Fruit fly (Drosophila melanogaster): ENCODE data around the gene ORMDL.

The ORMDL gene

dm6 chr3L:21642908-21643572, 7.9 kb downstream of the ORMDL start:
- TF ChIP-seq noc (tag; optimal IDR thresholded peaks at IDR 0.05) = no peak

- no peak for TF ChIP-seq noc (tag; optimal IDR thresholded peaks at IDR 0.05)
These were observed 9.1 kb downstream of the ORMDL start for dm6 chr3L:21644176-21644575.

dm6 chr3L:21644607-21645006, 9.5 kb downstream of the ORMDL start, which contains the start of gene CG43980:
CG43980 (plus strand) TSS chr3L:21644958.
- no peak for TF ChIP-seq noc (tag; optimal IDR thresholded peaks at IDR 0.05)

DNA sequence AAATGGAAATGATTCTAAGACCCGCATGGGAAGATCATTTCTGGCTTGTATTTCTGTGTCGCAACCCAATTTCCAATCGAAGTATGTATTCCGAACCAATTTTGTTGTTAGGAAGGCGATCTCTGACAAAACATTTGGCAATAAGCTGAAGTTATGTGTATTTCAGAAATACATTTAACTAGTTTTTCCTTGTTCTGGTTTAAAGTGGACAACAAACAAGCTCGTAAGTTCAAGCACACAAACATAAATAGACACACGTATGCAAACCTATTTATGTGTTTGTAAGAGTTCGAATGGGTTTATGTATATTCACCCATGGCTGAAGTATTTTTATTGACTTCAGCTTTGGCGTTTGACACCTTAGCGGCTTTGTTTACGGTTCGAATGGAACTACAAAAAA, 10.8 kb downstream of the ORMDL start:
- TF ChIP-seq noc (tag; optimal IDR thresholded peaks at IDR 0.05) = no peak

DNA sequence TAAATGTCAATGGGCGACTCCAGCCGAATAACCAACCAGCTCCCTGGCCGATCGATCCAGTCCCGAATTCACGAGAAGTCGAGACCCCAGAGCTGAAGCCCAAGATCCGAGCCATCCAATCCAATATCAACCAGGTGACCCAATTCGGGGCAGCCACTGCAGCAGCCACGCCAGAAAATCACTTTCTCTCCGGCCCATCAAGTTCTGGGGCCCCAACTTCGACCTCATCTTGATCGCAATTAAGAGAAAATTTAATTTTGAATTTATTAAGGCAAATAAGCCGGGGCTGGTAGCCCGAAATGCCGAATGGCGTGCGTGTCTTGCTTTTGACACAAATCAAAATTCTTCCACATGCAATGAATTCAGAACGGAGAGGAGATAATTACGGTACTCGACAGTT, 12.7 kb downstream of the ORMDL start:
- no peak for TF ChIP-seq noc (tag; optimal IDR thresholded peaks at IDR 0.05)

DNA sequence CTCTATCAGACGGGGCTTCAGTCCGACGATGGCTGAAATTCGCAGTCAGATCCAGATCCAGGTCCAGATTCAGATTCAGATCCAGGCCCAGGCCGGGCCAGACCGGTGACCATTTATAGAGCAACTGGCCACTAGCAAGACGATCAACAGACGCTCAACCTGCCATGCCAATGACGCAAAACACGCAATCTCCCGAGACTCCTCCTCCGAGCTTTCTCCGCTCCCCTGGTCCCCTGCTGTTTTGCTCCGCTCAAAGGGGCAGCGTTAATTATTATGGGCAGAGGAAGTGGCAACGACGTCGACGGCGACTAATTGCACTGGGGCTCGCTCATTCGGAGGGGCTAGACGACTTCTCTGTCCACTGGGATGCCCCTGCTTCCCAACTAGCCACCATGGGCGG, 16.3 kb downstream of the ORMDL start:
- no peak for TF ChIP-seq noc (tag; optimal IDR thresholded peaks at IDR 0.05)

- TF ChIP-seq noc (tag; optimal IDR thresholded peaks at IDR 0.05) = no peak
These were observed 17.0 kb downstream of the ORMDL start for dm6 chr3L:21652124-21652523.

DNA sequence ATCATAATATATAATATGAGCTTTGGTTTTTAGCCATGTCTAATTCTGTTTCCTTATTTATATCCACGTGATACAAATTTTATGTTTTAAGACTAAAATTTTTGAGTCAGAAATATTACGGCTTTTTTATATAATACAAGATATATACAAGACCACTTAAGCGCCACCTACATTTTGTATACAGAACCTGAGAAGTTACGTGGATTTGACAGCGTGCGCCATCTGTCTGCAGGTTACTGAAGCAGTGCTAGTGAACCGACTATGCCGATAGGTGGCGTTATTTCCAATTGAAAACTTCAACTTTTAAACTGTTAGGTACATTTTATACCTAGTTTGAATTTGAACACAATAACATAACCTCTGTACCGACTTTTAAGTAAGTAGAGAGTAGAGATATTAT, 17.7 kb downstream of the ORMDL start:
- TF ChIP-seq noc (tag; optimal IDR thresholded peaks at IDR 0.05) = no peak

DNA sequence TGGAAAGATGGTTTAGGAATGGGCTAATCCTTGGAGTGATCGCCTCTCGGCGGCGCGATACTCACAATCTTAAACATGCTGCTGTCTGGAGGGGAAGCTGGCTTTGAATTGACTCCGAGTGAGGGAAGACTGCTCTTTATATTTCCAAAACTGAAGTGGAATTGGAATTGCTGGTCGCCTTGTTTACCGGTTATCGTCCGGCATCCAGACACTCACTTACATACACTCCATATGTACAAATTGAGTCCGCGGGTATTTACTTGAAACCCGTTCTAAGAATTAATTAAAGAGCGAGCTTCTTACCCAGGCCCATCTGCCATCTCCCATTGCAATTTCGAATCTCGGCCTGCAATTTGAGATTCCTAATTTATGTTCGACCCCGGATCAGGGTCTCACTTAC, 31.8 kb downstream of the ORMDL start, which contains the start of gene Cpr78E:
Gene Cpr78E (minus strand): TSS at position 101 of the 400 bp plus-strand sequence.
- TF ChIP-seq noc (tag; optimal IDR thresholded peaks at IDR 0.05) = no peak

dm6 chr3L:21667530-21667929, 32.4 kb downstream of the ORMDL start:
- TF ChIP-seq noc (tag; optimal IDR thresholded peaks at IDR 0.05) = no peak

- TF ChIP-seq noc (tag; optimal IDR thresholded peaks at IDR 0.05) = no peak
These were observed 36.7 kb downstream of the ORMDL start, which contains the start of gene CG11249 for dm6 chr3L:21671839-21672238. CG11249 (plus strand) TSS chr3L:21672139.

DNA sequence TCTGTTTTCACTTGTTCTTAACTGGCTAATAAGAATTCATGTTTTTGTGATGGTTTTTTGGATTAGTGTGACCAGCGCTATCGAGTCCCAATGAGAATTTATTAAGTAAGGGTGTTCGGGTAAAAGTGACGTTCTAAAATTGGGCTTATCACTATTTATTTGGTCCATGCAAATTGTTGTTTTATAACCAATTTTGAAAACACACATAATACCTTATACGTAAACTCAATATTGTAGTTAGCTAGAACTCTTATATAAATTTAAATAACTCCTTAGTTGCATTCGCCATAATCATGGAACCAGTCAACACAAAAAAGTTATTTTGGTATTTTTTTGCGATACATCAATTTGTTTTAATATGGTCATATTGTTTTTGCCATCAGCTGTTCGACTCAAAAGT, 44.6 kb downstream of the ORMDL start, which contains the start of the genes Als2 and CG11248:
Gene Als2 (minus strand): TSS at position 69 of the 400 bp plus-strand sequence.
Gene CG11248 (plus strand): TSS at position 364 of the 400 bp plus-strand sequence.
- no peak for TF ChIP-seq noc (tag; optimal IDR thresholded peaks at IDR 0.05)

DNA sequence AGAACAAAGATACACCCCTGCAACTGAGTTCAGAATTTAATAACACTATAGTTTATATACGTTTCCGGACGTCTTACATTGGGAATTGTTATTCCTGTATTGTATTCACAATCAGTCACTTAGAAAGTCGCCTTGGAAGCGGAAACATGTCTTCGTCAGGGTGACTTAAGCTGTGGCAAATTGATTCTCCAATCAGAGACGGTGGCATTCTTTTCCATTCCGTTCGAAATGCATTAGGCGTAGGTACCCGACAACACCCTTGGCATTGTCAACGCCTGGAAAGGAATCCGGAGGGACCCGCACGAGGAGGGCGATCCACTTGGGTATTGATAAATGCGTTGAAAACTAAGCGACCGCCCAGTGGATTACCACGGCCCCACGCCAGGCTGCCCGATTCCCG, 48.8 kb downstream of the ORMDL start, which contains the start of gene Sfp78E:
Gene Sfp78E (minus strand): TSS at position 101 of the 400 bp plus-strand sequence.
- no peak for TF ChIP-seq noc (tag; optimal IDR thresholded peaks at IDR 0.05)

DNA sequence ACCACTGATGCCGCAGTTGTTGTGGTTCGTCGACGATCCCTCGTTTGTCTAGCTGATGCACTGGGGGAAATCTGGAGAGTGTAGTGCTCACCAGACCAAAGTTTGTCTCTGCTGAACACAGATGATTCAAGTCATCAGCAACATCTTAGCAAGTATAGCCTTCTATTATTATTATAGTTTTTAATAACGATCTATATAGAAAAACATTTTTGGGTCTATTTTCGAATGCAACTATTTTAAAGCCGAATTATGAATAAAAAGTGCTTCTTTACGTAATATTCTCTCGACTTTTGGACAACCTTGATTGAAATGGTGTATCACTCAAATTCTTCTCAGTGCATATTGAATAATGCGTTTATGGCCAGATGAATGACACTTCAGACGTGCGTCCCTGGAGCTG, 50.6 kb downstream of the ORMDL start:
- TF ChIP-seq noc (tag; optimal IDR thresholded peaks at IDR 0.05) = no peak

All from whole organism, larva.